Worm (Caenorhabditis elegans) whole organism, L4 larva: ENCODE measurements around the gene Y66D12A.30.
A peak's percentile ranks its signal among the peaks of the same experiment; 100 is the strongest.

ENCODE experiments used
- R02D3.7 ChIP-seq: fragments of 150-350 bp; sonication (generic microtip); optimal IDR thresholded peaks from 3 replicates; lab custom pipeline; 2014; ENCODE audit warnings: missing biosample characterization, missing genetic modification characterization
- Y48G9A.11 ChIP-seq: fragments of 200-800 bp; sonication (Bioruptor generic); IDR thresholded peaks from 2 replicates; pipeline ENCODE4 v1.3.6; 2022; ENCODE audit warnings: missing genetic modification reagents, missing genetic modification characterization, missing compliant biosample characterization
- Y5F2A.4 ChIP-seq: fragments of 200-800 bp; sonication (Bioruptor generic); optimal IDR thresholded peaks from 2 replicates; lab custom pipeline; 2018; ENCODE audit warnings: mild to moderate bottlenecking, missing genetic modification characterization, missing compliant biosample characterization
- ZK337.2 ChIP-seq: fragments of 200-800 bp; sonication (Bioruptor generic); IDR thresholded peaks from 2 replicates; pipeline ENCODE4 v1.3.6; 2022; ENCODE audit warnings: missing genetic modification reagents, missing genetic modification characterization, missing compliant biosample characterization
- aly-2 ChIP-seq: sonication (generic microtip); optimal IDR thresholded peaks from 2 replicates; lab custom pipeline; 2018; ENCODE audit warnings: missing biosample characterization, missing genetic modification characterization
- arid-1 ChIP-seq: fragments of 200-800 bp; sonication (Bioruptor generic); conservative IDR thresholded peaks from 2 replicates; pipeline ENCODE4 v1.3.6; 2022; ENCODE audit warnings: missing genetic modification reagents, missing genetic modification characterization, missing compliant biosample characterization
- ceh-32 ChIP-seq: sonication (generic microtip); optimal IDR thresholded peaks from 2 replicates; lab custom pipeline; 2016; ENCODE audit warnings: mild to moderate bottlenecking, missing genetic modification characterization, missing compliant biosample characterization; ENCODE audit not compliant: poor library complexity
- daf-12 ChIP-seq: fragments of 150-350 bp; optimal IDR thresholded peaks from 2 replicates; lab custom pipeline; 2014; ENCODE audit warnings: missing biosample characterization, missing genetic modification reagents, missing genetic modification characterization
- dmd-6 ChIP-seq: fragments of 200-800 bp; sonication (Bioruptor generic); IDR thresholded peaks from 2 replicates; pipeline ENCODE4 v1.3.6; 2022; ENCODE audit warnings: missing genetic modification reagents, missing genetic modification characterization, missing compliant biosample characterization
- dmd-8 ChIP-seq: fragments of 200-800 bp; sonication (Bioruptor generic); IDR thresholded peaks from 2 replicates; pipeline ENCODE4 v1.3.6; 2022; ENCODE audit warnings: missing genetic modification characterization, missing compliant biosample characterization
- duxl-1 ChIP-seq: sonication (generic microtip); optimal IDR thresholded peaks from 2 replicates; lab custom pipeline; 2016; ENCODE audit warnings: mild to moderate bottlenecking, missing genetic modification characterization, moderate library complexity, missing compliant biosample characterization; ENCODE audit not compliant: poor library complexity
- dve-1 ChIP-seq: sonication (generic microtip); optimal IDR thresholded peaks from 2 replicates; lab custom pipeline; 2017; ENCODE audit warnings: antibody characterized with exemption, mild to moderate bottlenecking, missing genetic modification characterization, missing compliant biosample characterization; ENCODE audit not compliant: insufficient read depth
- fkh-10 ChIP-seq: fragments of 150-350 bp; optimal IDR thresholded peaks from 2 replicates; lab custom pipeline; 2014; ENCODE audit warnings: missing biosample characterization, missing genetic modification reagents, missing genetic modification characterization
- jun-1 ChIP-seq: fragments of 150-350 bp; optimal IDR thresholded peaks from 2 replicates; lab custom pipeline; 2014; ENCODE audit warnings: missing biosample characterization, missing genetic modification reagents, missing genetic modification characterization
- lin-1 ChIP-seq: fragments of 200-800 bp; sonication (Bioruptor generic); IDR thresholded peaks from 2 replicates; pipeline ENCODE4 v1.3.6; 2022; ENCODE audit warnings: missing genetic modification reagents, missing genetic modification characterization, missing compliant biosample characterization
- lin-15B ChIP-seq: fragments of 150-350 bp; sonication (generic microtip); optimal IDR thresholded peaks from 3 replicates; lab custom pipeline; 2014; ENCODE audit warnings: missing biosample characterization, missing genetic modification characterization
- lin-29 ChIP-seq: fragments of 200-800 bp; sonication (Bioruptor generic); IDR thresholded peaks from 2 replicates; pipeline ENCODE4 v1.3.6; 2022; ENCODE audit warnings: missing genetic modification reagents, missing genetic modification characterization, missing compliant biosample characterization
- lin-38 ChIP-seq: fragments of 200-800 bp; sonication (Bioruptor generic); IDR thresholded peaks from 2 replicates; pipeline ENCODE4 v1.3.6; 2022; ENCODE audit warnings: missing genetic modification reagents, missing genetic modification characterization, missing compliant biosample characterization
- lsy-2 ChIP-seq, 2 experiments: fragments of 150-350 bp in 1 of 2; sonication (generic microtip) in 1 of 2; optimal IDR thresholded peaks; 2 replicates each; lab custom pipeline; 2014 to 2017; ENCODE audit warnings: missing biosample characterization in 2 of 2, missing genetic modification characterization in 2 of 2
- madf-9 ChIP-seq: fragments of 200-800 bp; sonication (Bioruptor generic); conservative IDR thresholded peaks from 2 replicates; pipeline ENCODE4 v1.3.6; 2022; ENCODE audit warnings: missing genetic modification reagents, missing genetic modification characterization, missing compliant biosample characterization
- mes-2 ChIP-seq: sonication (generic microtip); optimal IDR thresholded peaks from 2 replicates; lab custom pipeline; 2016; ENCODE audit warnings: missing genotype, mild to moderate bottlenecking, missing genetic modification characterization, missing compliant biosample characterization; ENCODE audit not compliant: poor library complexity, severe bottlenecking
- mxl-2 ChIP-seq: fragments of 200-800 bp; sonication (Bioruptor generic); conservative IDR thresholded peaks from 2 replicates; pipeline ENCODE4 v1.3.6; 2022; ENCODE audit warnings: missing genetic modification reagents, missing genetic modification characterization, missing compliant biosample characterization
- nhr-11 ChIP-seq: fragments of 150-350 bp; optimal IDR thresholded peaks from 2 replicates; lab custom pipeline; 2014; ENCODE audit warnings: missing biosample characterization, missing genetic modification characterization
- nhr-25 ChIP-seq: sonication (generic microtip); optimal IDR thresholded peaks from 2 replicates; lab custom pipeline; 2017; ENCODE audit warnings: missing genetic modification characterization, mild to moderate bottlenecking, missing compliant biosample characterization, antibody characterized with exemption, moderate library complexity, borderline replicate concordance; ENCODE audit not compliant: insufficient read depth
- nhr-28 ChIP-seq: fragments of 150-350 bp; optimal IDR thresholded peaks from 2 replicates; lab custom pipeline; 2014; ENCODE audit warnings: missing biosample characterization, missing genetic modification characterization
- nhr-48 ChIP-seq: sonication (generic microtip); optimal IDR thresholded peaks from 2 replicates; lab custom pipeline; 2016; ENCODE audit warnings: mild to moderate bottlenecking, missing genetic modification characterization, missing compliant biosample characterization
- pqm-1 ChIP-seq: sonication (generic microtip); optimal IDR thresholded peaks from 2 replicates; lab custom pipeline; 2017; ENCODE audit warnings: missing biosample characterization, missing genetic modification characterization
- sdz-12 ChIP-seq: fragments of 200-800 bp; sonication (Bioruptor generic); optimal IDR thresholded peaks from 2 replicates; lab custom pipeline; 2018; ENCODE audit warnings: mild to moderate bottlenecking, missing genetic modification characterization, missing compliant biosample characterization
- set-16 ChIP-seq: fragments of 200-800 bp; sonication (Bioruptor generic); IDR thresholded peaks from 2 replicates; pipeline ENCODE4 v1.3.6; 2022; ENCODE audit warnings: missing genetic modification reagents, missing genetic modification characterization, missing compliant biosample characterization
- snpc-1.2 ChIP-seq: fragments of 200-800 bp; sonication (Bioruptor generic); IDR thresholded peaks from 2 replicates; pipeline ENCODE4 v1.3.6; 2022; ENCODE audit warnings: missing genetic modification reagents, missing genetic modification characterization, missing compliant biosample characterization
- snpc-4 ChIP-seq: fragments of 150-350 bp; optimal IDR thresholded peaks from 2 replicates; lab custom pipeline; 2014; ENCODE audit warnings: missing biosample characterization, missing genetic modification characterization
- spr-1 ChIP-seq: sonication (generic microtip); optimal IDR thresholded peaks from 2 replicates; lab custom pipeline; 2016; ENCODE audit warnings: mild to moderate bottlenecking, missing genetic modification characterization, missing compliant biosample characterization
- spr-3 ChIP-seq: fragments of 200-800 bp; sonication (Bioruptor generic); optimal IDR thresholded peaks from 2 replicates; lab custom pipeline; 2018; ENCODE audit warnings: mild to moderate bottlenecking, missing genetic modification characterization, missing compliant biosample characterization
- tag-97 ChIP-seq: fragments of 200-800 bp; sonication (Bioruptor generic); IDR thresholded peaks from 2 replicates; pipeline ENCODE4 v1.3.6; 2022; ENCODE audit warnings: missing genetic modification characterization, missing compliant biosample characterization
- tra-1 ChIP-seq: fragments of 200-800 bp; sonication (Bioruptor generic); IDR thresholded peaks from 2 replicates; pipeline ENCODE4 v1.3.6; 2022; ENCODE audit warnings: missing genetic modification reagents, missing genetic modification characterization, missing compliant biosample characterization
- zag-1 ChIP-seq: fragments of 150-350 bp; optimal IDR thresholded peaks from 2 replicates; lab custom pipeline; 2014; ENCODE audit warnings: missing biosample characterization, missing genetic modification characterization
- zip-11 ChIP-seq: fragments of 200-800 bp; sonication (Bioruptor generic); IDR thresholded peaks from 2 replicates; pipeline ENCODE4 v1.3.6; 2022; ENCODE audit warnings: missing genetic modification characterization, missing compliant biosample characterization
- ztf-11 ChIP-seq: fragments of 150-350 bp; optimal IDR thresholded peaks from 2 replicates; lab custom pipeline; 2014; ENCODE audit warnings: missing biosample characterization, missing genetic modification characterization

Y66D12A.30 gene

ce11 chrIII:11582569-11582968 is 27.1 kb upstream of the Y66D12A.30 start:
- TF ChIP-seq sdz-12 (GFP tag; lab: Kevin White, UChicago) (no peak), daf-12 (tag; lab: Kevin White, UChicago) (no peak), mxl-2 (no peak), dve-1 (no peak), ZK337.2 (GFP tag; lab: Robert Waterston, UW) (no peak)

ce11 chrIII:11588911-11589310 is 20.8 kb upstream of the Y66D12A.30 start, which contains the start of gene Y66D12A.3:
Y66D12A.3 (plus strand) TSS chrIII:11589211.
- TF ChIP-seq Y48G9A.11 (no peak), zag-1 (tag; lab: Kevin White, UChicago) (no peak), spr-3 (no peak), lsy-2 (tag; optimal IDR thresholded peaks at IDR 0.05; lab: Kevin White, UChicago) (no peak), nhr-28 (tag; lab: Kevin White, UChicago) (no peak), ztf-11 (no peak), Y5F2A.4 (GFP tag; lab: Kevin White, UChicago) (no peak), lin-1 (GFP tag; lab: Robert Waterston, UW) (no peak), R02D3.7 (tag; lab: Kevin White, UChicago) (no peak), lin-29 (GFP tag; lab: Robert Waterston, UW) (no peak), nhr-48 (tag; lab: Kevin White, UChicago) (no peak), lin-15B (no peak), lin-38 (GFP tag; lab: Robert Waterston, UW) (no peak), duxl-1 (tag; lab: Kevin White, UChicago) (no peak), ceh-32 (tag; lab: Kevin White, UChicago) (no peak), daf-12 (tag; lab: Kevin White, UChicago) (no peak), mes-2 (tag; lab: Kevin White, UChicago) (no peak), dmd-8 (GFP tag; lab: Robert Waterston, UW) (no peak)

ce11 chrIII:11589311-11589710 is 20.4 kb upstream of the Y66D12A.30 start:
- TF ChIP-seq snpc-1.2 (GFP tag; lab: Robert Waterston, UW) (no peak), zip-11 (GFP tag; lab: Robert Waterston, UW) (no peak), set-16 (no peak), tag-97 (GFP tag; lab: Robert Waterston, UW) (no peak), aly-2 (tag; lab: Kevin White, UChicago) (no peak), fkh-10 (no peak), madf-9 (GFP tag; lab: Robert Waterston, UW) (no peak), Y48G9A.11 (no peak), tra-1 (no peak), snpc-4 (no peak), pqm-1 (tag; lab: Kevin White, UChicago) (no peak), jun-1 (tag; lab: Kevin White, UChicago) (no peak), sdz-12 (GFP tag; lab: Kevin White, UChicago) (no peak)

- TF ChIP-seq dmd-6 (GFP tag; lab: Robert Waterston, UW) (no peak), arid-1 (no peak), fkh-10 (no peak), spr-3 (no peak), nhr-25 (tag; lab: Kevin White, UChicago) (no peak), spr-1 (tag; lab: Kevin White, UChicago) (no peak), nhr-11 (tag; lab: Kevin White, UChicago) (no peak), lin-38 (GFP tag; lab: Robert Waterston, UW) (peak; percentile 80)
Measured at ce11 chrIII:11590255-11590654, 19.4 kb upstream of the Y66D12A.30 start.
